Fruit fly (Drosophila melanogaster) whole organism, embryonic: ENCODE results near the gene baf.

Source experiments
- Abd-B ChIP-seq: fragments of 200-800 bp; sonication (Bioruptor generic); optimal IDR thresholded peaks from 2 replicates; lab custom pipeline; 2018; ENCODE audit warnings: missing biosample characterization, mild to moderate bottlenecking, missing genetic modification characterization, moderate library complexity
- Awh ChIP-seq: fragments of 200-800 bp; sonication (Bioruptor generic); IDR thresholded peaks from 2 replicates; pipeline ENCODE4, ENCODE4 v1.3.6; 2022; ENCODE audit warnings: missing biosample characterization, missing genetic modification characterization
- CG10959 ChIP-seq: fragments of 200-800 bp; sonication (Bioruptor generic); IDR thresholded peaks from 2 replicates; pipeline ENCODE4 v1.3.6; 2022; ENCODE audit warnings: missing biosample characterization, missing genetic modification characterization
- CG12071 ChIP-seq: fragments of 200-800 bp; sonication (Bioruptor generic); optimal IDR thresholded peaks from 3 replicates; lab custom pipeline; 2018; ENCODE audit warnings: missing biosample characterization, mild to moderate bottlenecking, missing genetic modification characterization
- CG12659 ChIP-seq: fragments of 200-800 bp; sonication (Bioruptor generic); optimal IDR thresholded peaks from 3 replicates; lab custom pipeline; 2017; ENCODE audit warnings: mild to moderate bottlenecking, missing biosample characterization, missing genetic modification reagents, missing genetic modification characterization
- CG13123 ChIP-seq: fragments of 200-800 bp; sonication (Bioruptor generic); optimal IDR thresholded peaks from 2 replicates; lab custom pipeline; 2016; ENCODE audit warnings: missing biosample characterization, missing genetic modification characterization
- CG13894 ChIP-seq: fragments of 200-800 bp; sonication (Bioruptor generic); optimal IDR thresholded peaks from 3 replicates; lab custom pipeline; 2018; ENCODE audit warnings: missing biosample characterization, mild to moderate bottlenecking, missing genetic modification characterization, moderate library complexity
- CG16815 ChIP-seq: fragments of 200-800 bp; sonication (Bioruptor generic); optimal IDR thresholded peaks from 3 replicates; lab custom pipeline; 2017; ENCODE audit warnings: missing biosample characterization, mild to moderate bottlenecking, missing genetic modification characterization
- CG17186 ChIP-seq: fragments of 200-800 bp; sonication (Bioruptor generic); optimal IDR thresholded peaks from 3 replicates; lab custom pipeline; 2017; ENCODE audit warnings: missing biosample characterization, missing genetic modification reagents, missing genetic modification characterization
- CG17361 ChIP-seq: fragments of 200-800 bp; sonication (Bioruptor generic); IDR thresholded peaks from 3 replicates; pipeline ENCODE4 v1.3.6; 2022; ENCODE audit warnings: missing biosample characterization, missing genetic modification characterization
- CG2120 ChIP-seq: fragments of 200-800 bp; sonication (Bioruptor generic); optimal IDR thresholded peaks from 3 replicates; lab custom pipeline; 2016; ENCODE audit warnings: missing biosample characterization, missing genetic modification characterization
- CG31388 ChIP-seq: fragments of 200-800 bp; sonication (Bioruptor generic); optimal IDR thresholded peaks from 2 replicates; lab custom pipeline; 2016; ENCODE audit warnings: missing biosample characterization, missing genetic modification characterization
- CG5245 ChIP-seq: fragments of 200-800 bp; sonication (Bioruptor generic); optimal IDR thresholded peaks from 3 replicates; lab custom pipeline; 2016; ENCODE audit warnings: missing biosample characterization, missing genetic modification characterization
- CG6175 ChIP-seq: fragments of 200-800 bp; sonication (Bioruptor generic); IDR thresholded peaks from 3 replicates; pipeline ENCODE4 v1.3.6; 2022; ENCODE audit warnings: missing biosample characterization, missing genetic modification characterization
- CG7963 ChIP-seq: fragments of 200-800 bp; sonication (Bioruptor generic); IDR thresholded peaks from 3 replicates; pipeline ENCODE4 v1.3.6; 2022; ENCODE audit warnings: missing biosample characterization, missing genetic modification characterization; ENCODE audit not compliant: partially characterized antibody
- CG8478 ChIP-seq: fragments of >200 bp; optimal IDR thresholded peaks from 2 replicates; lab custom pipeline; 2018
- CG9215 ChIP-seq: fragments of 200-800 bp; sonication (Bioruptor generic); IDR thresholded peaks from 2 replicates; pipeline ENCODE4 v1.3.6; 2022; ENCODE audit warnings: missing biosample characterization, missing genetic modification characterization
- CG9876 ChIP-seq: fragments of 200-800 bp; sonication (Bioruptor generic); optimal IDR thresholded peaks from 2 replicates; lab custom pipeline; 2016; ENCODE audit warnings: missing biosample characterization, missing genetic modification characterization
- Camta ChIP-seq: fragments of 200-800 bp; sonication (Bioruptor generic); optimal IDR thresholded peaks from 2 replicates; lab custom pipeline; 2016; ENCODE audit warnings: missing biosample characterization, missing genetic modification characterization
- Ets97D ChIP-seq: fragments of 200-800 bp; sonication (Bioruptor generic); optimal IDR thresholded peaks from 3 replicates; lab custom pipeline; 2016; ENCODE audit warnings: missing biosample characterization, missing genetic modification characterization
- HLH3B ChIP-seq: fragments of 200-800 bp; sonication (Bioruptor generic); IDR thresholded peaks from 2 replicates; pipeline ENCODE4 v1.3.6; 2022; ENCODE audit warnings: missing biosample characterization, missing genetic modification characterization
- Hmr ChIP-seq: fragments of 200-800 bp; sonication (Bioruptor generic); optimal IDR thresholded peaks from 3 replicates; lab custom pipeline; 2017; ENCODE audit warnings: mild to moderate bottlenecking, missing biosample characterization, missing genetic modification reagents, missing genetic modification characterization
- Hr51 ChIP-seq, 2 experiments: fragments of 200-800 bp; sonication (Bioruptor generic); optimal IDR thresholded peaks; 2 replicates in 1 of 2; 3 replicates in 1 of 2; lab custom pipeline; 2016 to 2018; ENCODE audit warnings: missing biosample characterization in 2 of 2, missing genetic modification characterization in 2 of 2, mild to moderate bottlenecking in 1 of 2, moderate library complexity in 1 of 2
- Jarid2 ChIP-seq: fragments of 200-800 bp; sonication (Bioruptor generic); optimal IDR thresholded peaks from 3 replicates; lab custom pipeline; 2017; ENCODE audit warnings: mild to moderate bottlenecking, missing biosample characterization, missing genetic modification reagents, missing genetic modification characterization
- Kr ChIP-seq: fragments of 200-800 bp; sonication (Bioruptor generic); optimal IDR thresholded peaks from 2 replicates; lab custom pipeline; 2017; ENCODE audit warnings: missing biosample characterization, mild to moderate bottlenecking, missing genetic modification characterization
- Lim3 ChIP-seq: fragments of 200-800 bp; sonication (Bioruptor generic); IDR thresholded peaks from 2 replicates; pipeline ENCODE4 v1.3.6; 2022; ENCODE audit warnings: missing biosample characterization, missing genetic modification characterization
- Mad ChIP-seq: fragments of 200-800 bp; sonication (Bioruptor generic); optimal IDR thresholded peaks from 2 replicates; lab custom pipeline; 2016; ENCODE audit warnings: missing biosample characterization, missing genetic modification characterization
- Mes4 ChIP-seq: fragments of 200-800 bp; sonication (Bioruptor generic); optimal IDR thresholded peaks from 2 replicates; lab custom pipeline; 2016; ENCODE audit warnings: missing biosample characterization, missing genetic modification characterization
- NfI ChIP-seq: fragments of 200-800 bp; sonication (Bioruptor generic); optimal IDR thresholded peaks from 3 replicates; lab custom pipeline; 2018; ENCODE audit warnings: missing biosample characterization, mild to moderate bottlenecking, missing genetic modification characterization, moderate library complexity
- Pdp1 ChIP-seq, 2 experiments: fragments of 200-800 bp; sonication (Bioruptor generic); optimal IDR thresholded peaks; 3 replicates each; lab custom pipeline; 2016; ENCODE audit warnings: missing biosample characterization in 2 of 2, missing genetic modification characterization in 2 of 2, mild to moderate bottlenecking in 1 of 2, moderate library complexity in 1 of 2
- Sox100B ChIP-seq: fragments of 200-800 bp; sonication (Bioruptor generic); optimal IDR thresholded peaks from 3 replicates; lab custom pipeline; 2018; ENCODE audit warnings: missing biosample characterization, mild to moderate bottlenecking, missing genetic modification characterization
- TFAM ChIP-seq: fragments of 200-800 bp; sonication (Bioruptor generic); optimal IDR thresholded peaks from 2 replicates; lab custom pipeline; 2017; ENCODE audit warnings: missing biosample characterization, missing genetic modification characterization, inconsistent platforms
- Tbp ChIP-seq: fragments of >200 bp; optimal IDR thresholded peaks from 2 replicates; lab custom pipeline; 2018; ENCODE audit warnings: missing biosample characterization, missing genetic modification characterization
- Xrp1 ChIP-seq: fragments of 200-800 bp; sonication (Bioruptor generic); IDR thresholded peaks from 2 replicates; pipeline ENCODE4 v1.3.6; 2022; ENCODE audit warnings: missing biosample characterization, missing genetic modification characterization
- aop ChIP-seq: fragments of 200-800 bp; sonication (Bioruptor generic); IDR thresholded peaks from 2 replicates; pipeline ENCODE4 v1.3.6; 2022; ENCODE audit warnings: missing biosample characterization, missing genetic modification characterization
- ara ChIP-seq: fragments of 200-800 bp; sonication (Bioruptor generic); IDR thresholded peaks from 2 replicates; pipeline ENCODE4 v1.3.6; 2022; ENCODE audit warnings: missing biosample characterization, missing genetic modification characterization
- danr ChIP-seq: fragments of 200-800 bp; sonication (Bioruptor generic); IDR thresholded peaks from 2 replicates; pipeline ENCODE4 v1.3.6; 2022; ENCODE audit warnings: missing biosample characterization, missing genetic modification characterization
- exex ChIP-seq: fragments of 200-800 bp; sonication (Bioruptor generic); optimal IDR thresholded peaks from 4 replicates; lab custom pipeline; 2018; ENCODE audit warnings: missing biosample characterization, mild to moderate bottlenecking, missing genetic modification characterization, moderate library complexity
- gsb ChIP-seq: fragments of 200-800 bp; sonication (Bioruptor generic); IDR thresholded peaks from 2 replicates; pipeline ENCODE4 v1.3.6; 2022; ENCODE audit warnings: missing biosample characterization, missing genetic modification characterization
- hb ChIP-seq: fragments of 200-800 bp; sonication (Bioruptor generic); IDR thresholded peaks from 3 replicates; pipeline ENCODE4 v1.3.6; 2022; ENCODE audit warnings: missing biosample characterization, missing genetic modification characterization; ENCODE audit not compliant: partially characterized antibody
- mam ChIP-seq: fragments of 200-800 bp; sonication (Bioruptor generic); optimal IDR thresholded peaks from 3 replicates; lab custom pipeline; 2016; ENCODE audit warnings: missing biosample characterization, missing genetic modification characterization
- nerfin-1 ChIP-seq: fragments of 200-800 bp; sonication (Bioruptor generic); optimal IDR thresholded peaks from 3 replicates; lab custom pipeline; 2019; ENCODE audit warnings: missing biosample characterization, mild to moderate bottlenecking, missing genetic modification characterization, moderate library complexity
- nom ChIP-seq: fragments of 200-800 bp; sonication (Bioruptor generic); optimal IDR thresholded peaks from 2 replicates; lab custom pipeline; 2017; ENCODE audit warnings: missing biosample characterization, missing genetic modification characterization, mild to moderate bottlenecking, moderate library complexity, missing genetic modification reagents
- org-1 ChIP-seq: fragments of 200-800 bp; sonication (Bioruptor generic); optimal IDR thresholded peaks from 2 replicates; lab custom pipeline; 2017; ENCODE audit warnings: missing biosample characterization, missing genetic modification characterization
- peb ChIP-seq: fragments of 200-800 bp; sonication (Bioruptor generic); IDR thresholded peaks from 2 replicates; pipeline ENCODE4 v1.3.6; 2022; ENCODE audit warnings: missing biosample characterization, missing genetic modification characterization
- pros ChIP-seq: fragments of 200-800 bp; sonication (Bioruptor generic); optimal IDR thresholded peaks from 3 replicates; lab custom pipeline; 2019; ENCODE audit warnings: missing biosample characterization, mild to moderate bottlenecking, missing genetic modification characterization, moderate library complexity
- ro ChIP-seq: fragments of 200-800 bp; sonication (Bioruptor generic); IDR thresholded peaks from 2 replicates; pipeline ENCODE4 v1.3.6; 2022; ENCODE audit warnings: missing biosample characterization, missing genetic modification characterization
- shn ChIP-seq: fragments of 200-800 bp; sonication (Bioruptor generic); optimal IDR thresholded peaks from 3 replicates; lab custom pipeline; 2016; ENCODE audit warnings: missing biosample characterization, missing genetic modification characterization
- sim ChIP-seq: fragments of 200-800 bp; sonication (Bioruptor generic); IDR thresholded peaks from 2 replicates; pipeline ENCODE4 v1.3.6; 2022; ENCODE audit warnings: missing biosample characterization, missing genetic modification characterization
- trh ChIP-seq: fragments of 200-800 bp; sonication (Bioruptor generic); optimal IDR thresholded peaks from 2 replicates; lab custom pipeline; 2016; ENCODE audit warnings: missing biosample characterization, missing genetic modification characterization
- unc-4 ChIP-seq: fragments of 200-800 bp; sonication (Bioruptor generic); IDR thresholded peaks from 2 replicates; pipeline ENCODE4 v1.3.6; 2022; ENCODE audit warnings: missing biosample characterization, missing genetic modification characterization; ENCODE audit not compliant: partially characterized antibody

The baf gene

dm6 chr2L:8030693-8031210 lies 1.5 kb downstream of the baf start, which contains the start of gene Cka (continued):
- peak; percentile 11 for TF ChIP-seq Abd-B (GFP tag; lab: Kevin White, UChicago)
- TF ChIP-seq CG7963 (GFP tag; lab: Robert Waterston, UW), result no peak
- TF ChIP-seq nom, result peak; percentile 38
- no peak for TF ChIP-seq hb (GFP tag; lab: Robert Waterston, UW)
- no peak for TF ChIP-seq Jarid2
- peak; percentile 51 for TF ChIP-seq CG12659 (GFP tag; lab: Kevin White, UChicago)
- no peak for TF ChIP-seq Hr51 (GFP tag; optimal IDR thresholded peaks at IDR 0.05; lab: Kevin White, UChicago)
- TF ChIP-seq Tbp (GFP tag; lab: Kevin White, UChicago), result no peak
- TF ChIP-seq Lim3, result no peak
- TF ChIP-seq CG17186, result peak; percentile 36
- no peak for TF ChIP-seq CG9876 (GFP tag; lab: Kevin White, UChicago)
- TF ChIP-seq CG16815 (GFP tag; lab: Kevin White, UChicago), result no peak
- TF ChIP-seq peb (GFP tag; lab: Robert Waterston, UW), result no peak
- TF ChIP-seq CG8478 (lab: Kevin White, UChicago), result peak; percentile 97
- no peak for TF ChIP-seq ro (GFP tag; lab: Robert Waterston, UW)
- no peak for TF ChIP-seq Mes4
- no peak for TF ChIP-seq Awh (GFP tag; lab: Robert Waterston, UW)
- TF ChIP-seq nerfin-1 (tag; lab: Kevin White, UChicago), result peak; percentile 80
- TF ChIP-seq CG31388 (GFP tag; lab: Kevin White, UChicago), result no peak
- no peak for TF ChIP-seq shn
- TF ChIP-seq aop (GFP tag; lab: Robert Waterston, UW), result no peak
- peak; percentile 34 for TF ChIP-seq NfI (GFP tag; lab: Kevin White, UChicago)
- TF ChIP-seq danr, result no peak
- TF ChIP-seq gsb (GFP tag; lab: Robert Waterston, UW), result no peak
- no peak for TF ChIP-seq Ets97D (GFP tag; lab: Kevin White, UChicago)
- TF ChIP-seq CG12071 (GFP tag; lab: Kevin White, UChicago), result peak; percentile 59
- TF ChIP-seq CG13123, result no peak
- TF ChIP-seq trh (GFP tag; lab: Kevin White, UChicago), result no peak
- TF ChIP-seq CG6175 (GFP tag; lab: Robert Waterston, UW), result no peak
- no peak for TF ChIP-seq Sox100B (GFP tag; lab: Kevin White, UChicago)
- TF ChIP-seq CG5245 (GFP tag; lab: Kevin White, UChicago), result no peak
- no peak for TF ChIP-seq TFAM (GFP tag; lab: Kevin White, UChicago)
- no peak for TF ChIP-seq CG10959 (GFP tag; lab: Robert Waterston, UW)
- TF ChIP-seq Xrp1, result no peak
- peak; percentile 13; the same call in 1 of the 2 replicates for TF ChIP-seq sim
- no peak; the same call in 1 of the 2 replicates for TF ChIP-seq ara
- TF ChIP-seq Pdp1 (GFP tag; optimal IDR thresholded peaks at IDR 0.05; lab: Kevin White, UChicago), result peak in 1 of 2 experiments; percentile 30
- no peak for TF ChIP-seq mam (GFP tag; lab: Kevin White, UChicago)
- TF ChIP-seq exex (tag; lab: Kevin White, UChicago), result no peak
- TF ChIP-seq Kr (GFP tag; lab: Kevin White, UChicago), result no peak
- TF ChIP-seq Camta (GFP tag; lab: Kevin White, UChicago), result no peak
- TF ChIP-seq Mad, result no peak
- TF ChIP-seq org-1 (GFP tag; lab: Kevin White, UChicago), result no peak
- no peak for TF ChIP-seq pros
- no peak for TF ChIP-seq HLH3B (GFP tag; lab: Robert Waterston, UW)
- no peak for TF ChIP-seq CG13894 (tag; lab: Kevin White, UChicago)
- TF ChIP-seq CG17361, result no peak
- TF ChIP-seq unc-4 (GFP tag; lab: Robert Waterston, UW), result 0 out of 2 replicates have a peak, but pooled peaks have one; percentile 11
- TF ChIP-seq Hmr (GFP tag; lab: Kevin White, UChicago), result peak; percentile 42
- no peak for TF ChIP-seq CG2120 (GFP tag; lab: Kevin White, UChicago)
- no peak for TF ChIP-seq CG9215 (GFP tag; lab: Robert Waterston, UW)
